Fruit fly (Drosophila melanogaster): Measurements from ENCODE around the gene Gbeta5.

dm6 chrX:8152077-8152476 lies at the start of gene Gbeta5:
- no peak for TF ChIP-seq h (optimal IDR thresholded peaks at IDR 0.05)
- TF ChIP-seq psq (optimal IDR thresholded peaks at IDR 0.05): no peak

Data from Kc167 (cell line).